Worm (Caenorhabditis elegans): ENCODE results near the gene W06D11.5.

W06D11.5 gene

ce11 chrX:12337846-12338490 lies 38.0 kb downstream of the W06D11.5 start, which contains the start of gene srd-44 (continued):
- TF ChIP-seq die-1 (tag; optimal IDR thresholded peaks at IDR 0.05) = peak; percentile 71
- TF ChIP-seq mcd-1 (GFP tag; IDR thresholded peaks at IDR 0.05) = no peak
- TF ChIP-seq ZK185.1 (tag; optimal IDR thresholded peaks at IDR 0.05; ENCODE audit: poor library complexity, severe bottlenecking) = peak; percentile 83
- TF ChIP-seq sea-2 (GFP tag; IDR thresholded peaks at IDR 0.05) = no peak
- TF ChIP-seq xnd-1 (tag; optimal IDR thresholded peaks at IDR 0.05) = no peak
- peak; percentile 72 for TF ChIP-seq him-1 (tag; optimal IDR thresholded peaks at IDR 0.05)
- TF ChIP-seq ztf-18 (tag; optimal IDR thresholded peaks at IDR 0.05) = peak; percentile 30
- TF ChIP-seq nhr-27 (tag; optimal IDR thresholded peaks at IDR 0.05) = no peak
- no peak for TF ChIP-seq F55B11.4 (tag; optimal IDR thresholded peaks at IDR 0.05; ENCODE audit: borderline replicate concordance, insufficient read depth)
- peak; percentile 64 for TF ChIP-seq snpc-1.3 (tag; optimal IDR thresholded peaks at IDR 0.05; ENCODE audit: insufficient read depth)
- TF ChIP-seq athp-1 (tag; optimal IDR thresholded peaks at IDR 0.05) = peak; percentile 45
- TF ChIP-seq hlh-12 (tag; optimal IDR thresholded peaks at IDR 0.05) = no peak
- peak; percentile 93 for TF ChIP-seq B0261.1 (tag; optimal IDR thresholded peaks at IDR 0.05)
- no peak for TF ChIP-seq nhr-120 (GFP tag; IDR thresholded peaks at IDR 0.05)
- peak; percentile 42 to 56 for TF ChIP-seq rec-8 (tag; optimal IDR thresholded peaks at IDR 0.05)
- peak; percentile 72; the same call in 1 of the 2 replicates for TF ChIP-seq ceh-40 (GFP tag; IDR thresholded peaks at IDR 0.05)
- TF ChIP-seq snpc-1.1 (tag; optimal IDR thresholded peaks at IDR 0.05; ENCODE audit: insufficient read depth) = peak; percentile 18
- TF ChIP-seq nfya-2 (GFP tag; IDR thresholded peaks at IDR 0.05) = no peak
- TF ChIP-seq madf-8 (GFP tag; conservative IDR thresholded peaks at IDR 0.05) = no peak
- peak; percentile 18 for TF ChIP-seq unc-130 (GFP tag; optimal IDR thresholded peaks at IDR 0.05)
- peak; percentile 95 for TF ChIP-seq tbp1 (GFP tag; optimal IDR thresholded peaks at IDR 0.05)
- TF ChIP-seq hmg-20 (GFP tag; IDR thresholded peaks at IDR 0.05) = peak; percentile 60; the same call in 1 of the 2 replicates
- TF ChIP-seq rcor-1 (GFP tag; IDR thresholded peaks at IDR 0.05) = peak; percentile 62; the same call in 1 of the 2 replicates
- no peak for TF ChIP-seq sptf-2 (GFP tag; optimal IDR thresholded peaks at IDR 0.05)
- no peak for TF ChIP-seq pha-4 (tag; optimal IDR thresholded peaks at IDR 0.05)
- TF ChIP-seq pbrm-1 (GFP tag; IDR thresholded peaks at IDR 0.05) = peak; percentile 83
- TF ChIP-seq F23B12.7 (tag; optimal IDR thresholded peaks at IDR 0.05; ENCODE audit: insufficient read depth) = no peak
- peak; percentile 52 for TF ChIP-seq T07F8.4 (tag; optimal IDR thresholded peaks at IDR 0.05)
- TF ChIP-seq chd-7 (tag; optimal IDR thresholded peaks at IDR 0.05) = no peak
- no peak for TF ChIP-seq tbx-9 (tag; optimal IDR thresholded peaks at IDR 0.05; ENCODE audit: borderline replicate concordance)
- no peak for TF ChIP-seq attf-5 (GFP tag; optimal IDR thresholded peaks at IDR 0.05)
- TF ChIP-seq ztf-26 (tag; optimal IDR thresholded peaks at IDR 0.05) = peak; percentile 63
- no peak for TF ChIP-seq madf-6 (GFP tag; IDR thresholded peaks at IDR 0.05)
- peak; percentile 72 for TF ChIP-seq rpc-1 (optimal IDR thresholded peaks at IDR 0.05)
- TF ChIP-seq rpc-1 (tag; optimal IDR thresholded peaks at IDR 0.05) = peak; percentile 85

- no peak for TF ChIP-seq cebp-2 (GFP tag; IDR thresholded peaks at IDR 0.05)
These were observed 41.4 kb downstream of the W06D11.5 start, which contains the start of gene zig-2 for ce11 chrX:12341338-12341737. zig-2 (minus strand) TSS chrX:12341438.

ce11 chrX:12343279-12343678 lies 43.3 kb downstream of the W06D11.5 start, which contains the start of the genes nspc-9 and nspc-10:
nspc-9 (minus strand) TSS chrX:12343379.
nspc-10 (plus strand) TSS chrX:12343609.
- no peak for TF ChIP-seq Y53F4B.3 (GFP tag; IDR thresholded peaks at IDR 0.05)
- no peak for TF ChIP-seq ztf-6 (GFP tag; IDR thresholded peaks at IDR 0.05)
- TF ChIP-seq ceh-27 (GFP tag; optimal IDR thresholded peaks at IDR 0.05) = no peak
- TF ChIP-seq unc-62 (GFP tag; optimal IDR thresholded peaks at IDR 0.05) = no peak
- no peak for TF ChIP-seq ceh-100 (GFP tag; IDR thresholded peaks at IDR 0.05)
- TF ChIP-seq zim-3 (tag; optimal IDR thresholded peaks at IDR 0.05) = no peak
- TF ChIP-seq T07F8.4 (tag; optimal IDR thresholded peaks at IDR 0.05) = no peak
- no peak for TF ChIP-seq nhr-90 (tag; optimal IDR thresholded peaks at IDR 0.05)
- no peak for TF ChIP-seq mcd-1 (GFP tag; IDR thresholded peaks at IDR 0.05)
- TF ChIP-seq K12H6.12 (tag; optimal IDR thresholded peaks at IDR 0.05) = no peak
- no peak for TF ChIP-seq F37B4.10 (GFP tag; IDR thresholded peaks at IDR 0.05)
- no peak for TF ChIP-seq lir-1 (GFP tag; conservative IDR thresholded peaks at IDR 0.05)
- no peak for TF ChIP-seq gei-17 (GFP tag; optimal IDR thresholded peaks at IDR 0.05)
- no peak for TF ChIP-seq rpc-1 (optimal IDR thresholded peaks at IDR 0.05)
- TF ChIP-seq rpc-1 (tag; optimal IDR thresholded peaks at IDR 0.05) = no peak
